Fruit fly (Drosophila melanogaster): ENCODE measurements around the gene ssp2.

ssp2 gene

DNA sequence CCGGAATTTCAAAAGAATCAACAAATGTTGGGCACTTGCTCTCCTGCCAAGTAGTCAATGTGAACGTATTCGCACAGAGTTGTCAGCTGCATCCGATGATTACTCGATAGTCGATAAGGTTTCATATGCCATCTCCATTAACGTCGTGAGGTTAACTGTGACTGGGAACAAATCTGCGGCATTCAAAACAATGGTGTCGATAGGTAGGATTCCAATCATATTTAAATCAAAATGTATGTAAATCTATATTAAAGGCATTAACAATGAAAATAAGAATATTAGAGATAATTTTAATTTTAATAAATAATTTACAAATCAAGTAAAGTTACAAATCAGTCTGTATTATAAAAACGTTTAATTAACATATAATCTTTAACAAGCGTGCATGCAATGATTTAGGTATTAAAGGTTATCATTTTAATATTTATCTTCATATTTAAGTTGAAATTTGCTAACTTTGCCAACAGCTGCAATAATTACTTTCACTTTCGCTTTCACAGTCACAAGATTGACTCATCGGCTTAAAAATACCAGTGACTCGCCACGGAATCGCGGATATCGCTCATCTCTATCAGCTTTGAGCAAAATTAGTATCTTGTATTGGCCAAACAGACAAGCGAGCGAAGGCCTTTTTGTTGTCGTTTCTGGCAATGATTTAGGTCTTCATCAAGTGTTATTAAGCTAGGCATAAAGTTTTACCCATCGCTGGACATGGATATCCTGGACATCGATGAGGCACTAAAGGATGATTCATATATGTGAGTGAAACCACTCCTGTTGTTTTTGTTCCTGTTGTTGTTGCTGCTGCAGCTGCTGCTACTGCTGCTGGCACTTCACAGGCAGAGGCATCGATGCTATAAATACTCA, at the start of gene ssp2, which contains the start of the genes Meics and Nxf3 (continued):
- TF ChIP-seq CG9215 (GFP tag; IDR thresholded peaks at IDR 0.05) (peak; percentile 43; the same call in 1 of the 2 replicates), CG12769 (tag; optimal IDR thresholded peaks at IDR 0.05) (no peak), CG15514 (GFP tag; optimal IDR thresholded peaks at IDR 0.05) (no peak), B-H2 (GFP tag; optimal IDR thresholded peaks at IDR 0.05) (no peak), sna (GFP tag; IDR thresholded peaks at IDR 0.05; ENCODE audit: partially characterized antibody) (no peak), odd (GFP tag; optimal IDR thresholded peaks at IDR 0.05) (no peak), Opbp (GFP tag; IDR thresholded peaks at IDR 0.05; ENCODE audit: partially characterized antibody) (peak; percentile 85), gro (GFP tag; optimal IDR thresholded peaks at IDR 0.05) (no peak), nmo (GFP tag; optimal IDR thresholded peaks at IDR 0.05) (peak; percentile 72), tio (GFP tag; optimal IDR thresholded peaks at IDR 0.05) (peak; percentile 3), crol (GFP tag; IDR thresholded peaks at IDR 0.05) (no peak), esg (GFP tag; conservative IDR thresholded peaks at IDR 0.05) (no peak), pfk (GFP tag; optimal IDR thresholded peaks at IDR 0.05) (no peak), CG15696 (tag; optimal IDR thresholded peaks at IDR 0.05) (no peak), Fer1 (GFP tag; optimal IDR thresholded peaks at IDR 0.05) (no peak), Hr78 (GFP tag; optimal IDR thresholded peaks at IDR 0.05) (peak in 1 of 2 experiments; percentile 46), ap (GFP tag; IDR thresholded peaks at IDR 0.05) (no peak), chif (GFP tag; optimal IDR thresholded peaks at IDR 0.05) (no peak), CG9609 (GFP tag; optimal IDR thresholded peaks at IDR 0.05) (peak; percentile 7), Atf6 (GFP tag; IDR thresholded peaks at IDR 0.05) (no peak), Dek (tag; optimal IDR thresholded peaks at IDR 0.05) (peak; percentile 26), Nf-YB (GFP tag; optimal IDR thresholded peaks at IDR 0.05) (no peak), Dll (GFP tag; IDR thresholded peaks at IDR 0.05; ENCODE audit: partially characterized antibody) (peak; percentile 64; the same call in 3 of the 4 replicates), Bdp1 (GFP tag; optimal IDR thresholded peaks at IDR 0.05) (no peak), sens (GFP tag) (peak; percentile 77), CG16863 (GFP tag; optimal IDR thresholded peaks at IDR 0.05) (peak; percentile 16), CG13287 (GFP tag; IDR thresholded peaks at IDR 0.05; ENCODE audit: partially characterized antibody) (peak; percentile 59), CG30020 (tag; optimal IDR thresholded peaks at IDR 0.05) (peak; percentile 51), sima (GFP tag; optimal IDR thresholded peaks at IDR 0.05) (no peak), CG15479 (GFP tag; optimal IDR thresholded peaks at IDR 0.05) (no peak), CG3407 (GFP tag; optimal IDR thresholded peaks at IDR 0.05) (no peak), dati (GFP tag; IDR thresholded peaks at IDR 0.05) (no peak), CG14050 (GFP tag; IDR thresholded peaks at IDR 0.05) (no peak), lab (GFP tag; optimal IDR thresholded peaks at IDR 0.05) (no peak), CG3163 (GFP tag; optimal IDR thresholded peaks at IDR 0.05) (no peak), mam (GFP tag; optimal IDR thresholded peaks at IDR 0.05) (peak; percentile 55), pum (GFP tag; optimal IDR thresholded peaks at IDR 0.05) (peak; percentile 27), cad (GFP tag; optimal IDR thresholded peaks at IDR 0.05) (no peak), stc (GFP tag; IDR thresholded peaks at IDR 0.05) (peak; percentile 27; the same call in 1 of the 2 replicates), Hr3 (GFP tag; optimal IDR thresholded peaks at IDR 0.05) (peak; percentile 60), pan (optimal IDR thresholded peaks at IDR 0.05) (no peak), pan (GFP tag; optimal IDR thresholded peaks at IDR 0.05 in 1 of 2, IDR thresholded peaks at IDR 0.05 in 1 of 2) (no peak), abd-A (tag; optimal IDR thresholded peaks at IDR 0.05) (no peak), ken (GFP tag; IDR thresholded peaks at IDR 0.05) (peak; percentile 60; the same call in 2 of the 3 replicates), ewg (GFP tag; optimal IDR thresholded peaks at IDR 0.05) (no peak), Ets65A (GFP tag) (peak; percentile 96), wdn (GFP tag; IDR thresholded peaks at IDR 0.05) (no peak), HmgD (GFP tag; optimal IDR thresholded peaks at IDR 0.05) (no peak), CG14441 (GFP tag; IDR thresholded peaks at IDR 0.05) (peak; percentile 31; the same call in 1 of the 2 replicates)
